Fruit fly (Drosophila melanogaster) whole organism: ENCODE results near the gene CG45413.

Experiments
- Dll ChIP-seq: fragments of >200 bp; optimal IDR thresholded peaks from 2 replicates; lab custom pipeline; 2017
- EcR ChIP-seq, 2 experiments: fragments of >200 bp; optimal IDR thresholded peaks; 2 replicates each; lab custom pipeline; 2017; ENCODE audit warnings: missing biosample characterization in 2 of 2, missing genetic modification characterization in 2 of 2, missing genetic modification reagents in 2 of 2
- pan ChIP-seq: fragments of >200 bp; optimal IDR thresholded peaks from 2 replicates; lab custom pipeline; 2017
- psq ChIP-seq: fragments of >200 bp; optimal IDR thresholded peaks from 2 replicates; lab custom pipeline; 2017

DNA sequence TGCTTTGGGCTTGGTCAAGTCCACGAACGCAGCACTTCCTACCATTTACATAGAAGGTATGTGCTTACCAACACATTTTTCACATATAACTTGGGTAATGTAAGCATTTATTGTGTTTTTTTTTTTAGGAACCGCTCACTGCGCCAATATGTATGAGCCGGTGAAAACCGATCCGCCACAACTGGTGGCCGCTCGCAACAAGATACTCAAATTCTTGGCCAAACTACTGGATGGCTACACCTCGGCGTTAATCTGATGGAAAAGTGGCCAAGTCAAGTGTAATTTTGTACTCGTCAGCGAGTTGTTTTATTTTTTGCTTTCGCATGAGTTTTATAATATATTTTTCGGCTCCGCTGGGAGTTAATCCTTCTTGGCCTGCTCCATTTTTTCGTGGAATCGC is 39.5 kb upstream of the CG45413 start:
- TF ChIP-seq EcR (GFP tag; optimal IDR thresholded peaks at IDR 0.05; lab: Kevin White, UChicago): no peak
- TF ChIP-seq pan (lab: Kevin White, UChicago): no peak
- no peak for TF ChIP-seq psq (lab: Kevin White, UChicago)
- TF ChIP-seq Dll: no peak
